Worm (Caenorhabditis elegans): ENCODE results near the gene flp-11.

ce11 chrX:4691148-4691773 is 13.3 kb upstream of the flp-11 start, which contains the start of gene K02G10.5:
- no peak for TF ChIP-seq ama-1 (optimal IDR thresholded peaks at IDR 0.05)
- TF ChIP-seq tbx-11 (GFP tag; IDR thresholded peaks at IDR 0.05): no peak
- TF ChIP-seq tra-4 (tag; optimal IDR thresholded peaks at IDR 0.05): no peak
- TF ChIP-seq ceh-13 (GFP tag; optimal IDR thresholded peaks at IDR 0.05): no peak
- no peak for TF ChIP-seq F13C5.2 (tag; optimal IDR thresholded peaks at IDR 0.05)
- no peak for TF ChIP-seq hmbx-1 (tag; optimal IDR thresholded peaks at IDR 0.05)
- no peak for TF ChIP-seq pes-1 (GFP tag; IDR thresholded peaks at IDR 0.05)
- TF ChIP-seq tbx-37 (GFP tag; conservative IDR thresholded peaks at IDR 0.05): no peak
- no peak for TF ChIP-seq hmg-4 (GFP tag; optimal IDR thresholded peaks at IDR 0.05)
- TF ChIP-seq scrt-1 (GFP tag; IDR thresholded peaks at IDR 0.05): no peak
- TF ChIP-seq aly-1 (tag; optimal IDR thresholded peaks at IDR 0.05): no peak
